Fruit fly (Drosophila melanogaster) Kc167 (cell line): Measurements from ENCODE around the gene prt.

Experiments used
- Myc ChIP-seq: fragments of >200 bp; optimal IDR thresholded peaks from 2 replicates; lab custom pipeline; 2017; ENCODE audit warnings: missing external identifiers
- Sin3A ChIP-seq: fragments of >200 bp; optimal IDR thresholded peaks from 2 replicates; lab custom pipeline; 2018; ENCODE audit warnings: missing external identifiers
- h ChIP-seq: fragments of >200 bp; optimal IDR thresholded peaks from 3 replicates; lab custom pipeline; 2018; ENCODE audit warnings: missing external identifiers
- insv ChIP-seq: fragments of >200 bp; optimal IDR thresholded peaks from 3 replicates; lab custom pipeline; 2018; ENCODE audit warnings: missing external identifiers
- psq ChIP-seq: fragments of >200 bp; optimal IDR thresholded peaks from 2 replicates; lab custom pipeline; 2017; ENCODE audit warnings: missing external identifiers
- ttk ChIP-seq: sonication (Bioruptor generic); optimal IDR thresholded peaks from 2 replicates; lab custom pipeline; 2017; ENCODE audit warnings: missing external identifiers

The prt gene

dm6 chr3R:23729632-23730471 is 31.0 kb upstream of the prt start:
- TF ChIP-seq insv, result no peak
- no peak for TF ChIP-seq h (lab: Kevin White, UChicago)
- TF ChIP-seq Sin3A (lab: Kevin White, UChicago), result no peak
- no peak for TF ChIP-seq psq
- TF ChIP-seq Myc, result no peak
- no peak for TF ChIP-seq ttk (lab: Kevin White, UChicago)

dm6 chr3R:23729066-23729465 is 30.2 kb upstream of the prt start:
- TF ChIP-seq Myc, result no peak
- TF ChIP-seq psq, result no peak

- TF ChIP-seq Myc (no peak), psq (no peak), ttk (lab: Kevin White, UChicago) (no peak), h (lab: Kevin White, UChicago) (no peak), insv (no peak), Sin3A (lab: Kevin White, UChicago) (no peak)
Measured at dm6 chr3R:23728086-23728485, 29.3 kb upstream of the prt start.

- TF ChIP-seq psq (no peak), Myc (no peak), h (lab: Kevin White, UChicago) (no peak), Sin3A (lab: Kevin White, UChicago) (no peak), insv (no peak), ttk (lab: Kevin White, UChicago) (no peak)
Measured at dm6 chr3R:23727657-23728056, 28.8 kb upstream of the prt start.

dm6 chr3R:23726740-23727139 is 27.9 kb upstream of the prt start:
- no peak for TF ChIP-seq Sin3A (lab: Kevin White, UChicago)
- no peak for TF ChIP-seq ttk (lab: Kevin White, UChicago)
- TF ChIP-seq psq, result no peak
- TF ChIP-seq h (lab: Kevin White, UChicago), result no peak
- no peak for TF ChIP-seq Myc

- no peak for TF ChIP-seq psq
- no peak for TF ChIP-seq Sin3A (lab: Kevin White, UChicago)
- TF ChIP-seq ttk (lab: Kevin White, UChicago), result no peak
- TF ChIP-seq Myc, result no peak
- TF ChIP-seq insv, result no peak
Measured at dm6 chr3R:23725711-23726349, 27.0 kb upstream of the prt start.

- no peak for TF ChIP-seq ttk (lab: Kevin White, UChicago)
- TF ChIP-seq h (lab: Kevin White, UChicago), result no peak
- no peak for TF ChIP-seq Myc
- no peak for TF ChIP-seq insv
- TF ChIP-seq Sin3A (lab: Kevin White, UChicago), result no peak
- no peak for TF ChIP-seq psq
Measured at dm6 chr3R:23724843-23725506, 26.1 kb upstream of the prt start.

dm6 chr3R:23723381-23724034 is 24.7 kb upstream of the prt start:
- TF ChIP-seq Sin3A (lab: Kevin White, UChicago) (no peak), Myc (no peak)

- TF ChIP-seq psq, result no peak
- TF ChIP-seq Sin3A (lab: Kevin White, UChicago), result no peak
- TF ChIP-seq h (lab: Kevin White, UChicago), result no peak
- TF ChIP-seq ttk (lab: Kevin White, UChicago), result no peak
- TF ChIP-seq insv, result no peak
- no peak for TF ChIP-seq Myc
Measured at dm6 chr3R:23722680-23723372, 24.0 kb upstream of the prt start, which contains the start of gene CG10365. Gene CG10365 (plus strand): TSS chr3R:23723331.

- TF ChIP-seq Myc (no peak), ttk (lab: Kevin White, UChicago) (no peak), h (lab: Kevin White, UChicago) (no peak), psq (no peak), Sin3A (lab: Kevin White, UChicago) (no peak), insv (no peak)
Measured at dm6 chr3R:23721936-23722335, 23.1 kb upstream of the prt start.

dm6 chr3R:23721525-23721924 is 22.7 kb upstream of the prt start, which contains the start of gene CG10232:
Gene CG10232 (minus strand): TSS chr3R:23721625.
- no peak for TF ChIP-seq ttk (lab: Kevin White, UChicago)
- no peak for TF ChIP-seq insv
- TF ChIP-seq h (lab: Kevin White, UChicago), result no peak
- no peak for TF ChIP-seq psq
- TF ChIP-seq Sin3A (lab: Kevin White, UChicago), result no peak
- TF ChIP-seq Myc, result no peak
